Fruit fly (Drosophila melanogaster) whole organism, adult: ENCODE measurements around the gene CG16820.

Experiments
- CG11617 ChIP-seq: fragments of 200-800 bp; sonication (Bioruptor generic); optimal IDR thresholded peaks from 2 replicates; lab custom pipeline; 2017; ENCODE audit warnings: mild to moderate bottlenecking, missing biosample characterization, missing genetic modification reagents, missing genetic modification characterization
- CG12768 ChIP-seq: fragments of 200-800 bp; sonication (Bioruptor generic); optimal IDR thresholded peaks from 2 replicates; lab custom pipeline; 2017; ENCODE audit warnings: missing biosample characterization, missing genetic modification characterization, mild to moderate bottlenecking, moderate library complexity, missing genetic modification reagents
- CG14711 ChIP-seq: fragments of 200-800 bp; sonication (Bioruptor generic); optimal IDR thresholded peaks from 2 replicates; lab custom pipeline; 2018; ENCODE audit warnings: missing biosample characterization, mild to moderate bottlenecking, missing genetic modification characterization, moderate library complexity
- CG1620 ChIP-seq: fragments of 200-800 bp; sonication (Bioruptor generic); optimal IDR thresholded peaks from 2 replicates; lab custom pipeline; 2016; ENCODE audit warnings: missing biosample characterization, missing genetic modification characterization
- CG33017 ChIP-seq: fragments of 200-800 bp; sonication (Bioruptor generic); optimal IDR thresholded peaks from 2 replicates; lab custom pipeline; 2018; ENCODE audit warnings: missing biosample characterization, mild to moderate bottlenecking, missing genetic modification characterization, moderate library complexity
- CG5204 ChIP-seq: fragments of 200-800 bp; sonication (Bioruptor generic); optimal IDR thresholded peaks from 2 replicates; lab custom pipeline; 2016; ENCODE audit warnings: missing biosample characterization, missing genetic modification characterization
- CG7045 ChIP-seq: fragments of 200-800 bp; sonication (Bioruptor generic); optimal IDR thresholded peaks from 2 replicates; lab custom pipeline; 2017; ENCODE audit warnings: missing biosample characterization, mild to moderate bottlenecking, missing genetic modification characterization
- CG7101 ChIP-seq: fragments of 200-800 bp; sonication (Bioruptor generic); optimal IDR thresholded peaks from 2 replicates; lab custom pipeline; 2018; ENCODE audit warnings: missing biosample characterization, mild to moderate bottlenecking, missing genetic modification characterization, moderate library complexity
- Clk ChIP-seq: fragments of 200-800 bp; sonication (Bioruptor generic); optimal IDR thresholded peaks from 2 replicates; lab custom pipeline; 2017; ENCODE audit warnings: missing biosample characterization, missing genetic modification characterization
- Crg-1 ChIP-seq: fragments of 200-800 bp; sonication (Bioruptor generic); optimal IDR thresholded peaks from 2 replicates; lab custom pipeline; 2016; ENCODE audit warnings: missing biosample characterization, missing genetic modification characterization
- Hr96 ChIP-seq: fragments of 200-800 bp; sonication (Bioruptor generic); optimal IDR thresholded peaks from 2 replicates; lab custom pipeline; 2016; ENCODE audit warnings: missing biosample characterization, missing genetic modification characterization
- Mnt ChIP-seq: fragments of 200-800 bp; sonication (Bioruptor generic); optimal IDR thresholded peaks from 2 replicates; lab custom pipeline; 2016; ENCODE audit warnings: missing biosample characterization, mild to moderate bottlenecking, missing genetic modification characterization
- bab1 ChIP-seq: fragments of 200-800 bp; sonication (Bioruptor generic); optimal IDR thresholded peaks from 3 replicates; lab custom pipeline; 2019; ENCODE audit warnings: missing biosample characterization, mild to moderate bottlenecking, missing genetic modification characterization, moderate library complexity
- cic ChIP-seq: fragments of 200-800 bp; sonication (Bioruptor generic); optimal IDR thresholded peaks from 2 replicates; lab custom pipeline; 2017; ENCODE audit warnings: missing biosample characterization, mild to moderate bottlenecking, missing genetic modification characterization, moderate library complexity
- cnc ChIP-seq, 2 experiments: fragments of >200 bp; optimal IDR thresholded peaks; 2 replicates each; lab custom pipeline; 2017
- kay ChIP-seq: fragments of 200-800 bp; sonication (Bioruptor generic); peaks from one replicate; lab custom pipeline; 2016; ENCODE audit warnings: missing biosample characterization, missing genetic modification characterization, borderline replicate concordance
- ovo ChIP-seq: fragments of 200-800 bp; sonication (Bioruptor generic); optimal IDR thresholded peaks from 2 replicates; lab custom pipeline; 2016; ENCODE audit warnings: missing biosample characterization, missing genetic modification characterization
- pad ChIP-seq: fragments of 200-800 bp; sonication (Bioruptor generic); optimal IDR thresholded peaks from 3 replicates; lab custom pipeline; 2017; ENCODE audit warnings: missing biosample characterization, missing genetic modification characterization, mild to moderate bottlenecking, moderate library complexity, missing genetic modification reagents
- tj ChIP-seq: fragments of 200-800 bp; sonication (Bioruptor generic); optimal IDR thresholded peaks from 3 replicates; lab custom pipeline; 2017; ENCODE audit warnings: missing biosample characterization, mild to moderate bottlenecking, missing genetic modification characterization, moderate library complexity
- toe ChIP-seq: fragments of 200-800 bp; sonication (Bioruptor generic); optimal IDR thresholded peaks from 2 replicates; lab custom pipeline; 2016; ENCODE audit warnings: missing biosample characterization, missing genetic modification characterization

The CG16820 gene

DNA sequence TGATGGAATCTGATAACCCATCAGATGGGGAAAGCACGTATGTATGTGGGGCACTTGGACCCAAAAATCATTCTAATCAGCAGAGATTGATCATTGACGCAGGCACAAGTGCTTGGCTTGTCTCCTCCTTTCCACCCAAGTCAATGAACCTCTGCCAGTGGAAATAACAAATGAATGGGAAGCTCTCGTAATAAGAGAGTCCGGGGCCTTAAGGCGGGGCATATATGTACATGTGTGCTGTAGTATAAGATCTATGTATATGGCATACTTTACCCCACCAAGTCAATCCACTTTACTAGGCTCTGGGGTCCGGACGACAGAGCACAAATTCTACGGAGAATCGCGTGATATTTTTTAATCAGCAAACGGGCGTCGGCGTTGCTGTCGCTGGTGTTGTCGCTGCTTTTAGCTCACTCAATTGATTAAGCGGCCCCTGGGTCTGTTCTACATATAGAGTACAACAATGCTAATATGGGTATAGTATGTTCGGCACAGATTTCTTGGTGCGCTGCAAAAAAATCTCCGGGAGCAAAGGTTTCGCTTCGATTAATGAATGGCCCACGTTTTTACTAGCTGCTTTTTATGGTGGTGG, 39.9 kb upstream of the CG16820 start:
- TF ChIP-seq CG1620 (peak; percentile 41), Clk (GFP tag; lab: Kevin White, UChicago) (no peak), Crg-1 (GFP tag; lab: Kevin White, UChicago) (peak; percentile 40), CG7101 (tag; lab: Kevin White, UChicago) (peak; percentile 51), tj (peak; percentile 30), CG12768 (GFP tag; lab: Kevin White, UChicago) (peak; percentile 93), toe (GFP tag; lab: Kevin White, UChicago) (peak; percentile 1), CG5204 (no peak), CG11617 (GFP tag; lab: Kevin White, UChicago) (peak; percentile 22), bab1 (GFP tag; lab: Kevin White, UChicago) (peak; percentile 23), kay (GFP tag; lab: Kevin White, UChicago) (no peak), cnc (optimal IDR thresholded peaks at IDR 0.05; lab: Kevin White, UChicago) (no peak), pad (GFP tag; lab: Kevin White, UChicago) (peak; percentile 72), ovo (GFP tag; lab: Kevin White, UChicago) (no peak), cic (GFP tag; lab: Kevin White, UChicago) (peak; percentile 99), CG7045 (GFP tag; lab: Kevin White, UChicago) (peak; percentile 79), Mnt (peak; percentile 63), CG14711 (tag; lab: Kevin White, UChicago) (peak; percentile 43), CG33017 (tag; lab: Kevin White, UChicago) (peak; percentile 78), Hr96 (GFP tag; lab: Kevin White, UChicago) (no peak)

DNA sequence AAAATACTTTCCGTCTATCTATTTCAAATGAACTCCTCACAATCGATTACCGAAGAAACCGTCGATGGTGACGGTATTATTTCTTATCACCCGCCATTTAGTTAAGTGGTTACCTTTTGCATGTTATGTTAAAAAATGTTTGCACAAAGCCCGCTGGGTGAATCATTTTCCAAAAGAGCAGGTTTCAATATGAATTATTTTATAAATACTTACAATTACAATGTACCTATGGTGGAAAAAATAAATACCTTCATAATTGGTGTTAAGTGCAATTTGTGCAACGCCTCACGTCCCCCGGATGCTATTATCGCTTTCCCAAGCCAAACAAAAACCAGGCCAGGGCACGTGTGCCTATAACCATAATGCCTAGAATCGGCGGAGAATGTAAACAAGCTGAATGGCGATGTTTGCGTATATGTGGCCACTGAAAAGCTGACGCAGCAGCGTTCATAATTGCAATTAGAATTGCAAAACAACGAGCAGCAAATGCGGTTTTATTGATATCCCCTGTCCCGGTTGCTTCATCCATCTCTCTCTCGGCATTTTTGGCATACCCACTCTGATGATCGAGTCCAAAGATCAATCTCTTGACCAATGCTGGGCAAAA, 39.1 kb upstream of the CG16820 start:
- TF ChIP-seq CG12768 (GFP tag; lab: Kevin White, UChicago), result peak; percentile 9
- peak; percentile 39 for TF ChIP-seq ovo (GFP tag; lab: Kevin White, UChicago)
- peak; percentile 79 for TF ChIP-seq Mnt
- TF ChIP-seq CG7101 (tag; lab: Kevin White, UChicago), result peak; percentile 23
- TF ChIP-seq cic (GFP tag; lab: Kevin White, UChicago), result peak; percentile 64
- no peak for TF ChIP-seq bab1 (GFP tag; lab: Kevin White, UChicago)
- TF ChIP-seq kay (GFP tag; lab: Kevin White, UChicago), result peak; percentile 98
- no peak for TF ChIP-seq CG14711 (tag; lab: Kevin White, UChicago)
- TF ChIP-seq CG7045 (GFP tag; lab: Kevin White, UChicago), result peak; percentile 45
- TF ChIP-seq tj, result peak; percentile 91
- no peak for TF ChIP-seq toe (GFP tag; lab: Kevin White, UChicago)

DNA sequence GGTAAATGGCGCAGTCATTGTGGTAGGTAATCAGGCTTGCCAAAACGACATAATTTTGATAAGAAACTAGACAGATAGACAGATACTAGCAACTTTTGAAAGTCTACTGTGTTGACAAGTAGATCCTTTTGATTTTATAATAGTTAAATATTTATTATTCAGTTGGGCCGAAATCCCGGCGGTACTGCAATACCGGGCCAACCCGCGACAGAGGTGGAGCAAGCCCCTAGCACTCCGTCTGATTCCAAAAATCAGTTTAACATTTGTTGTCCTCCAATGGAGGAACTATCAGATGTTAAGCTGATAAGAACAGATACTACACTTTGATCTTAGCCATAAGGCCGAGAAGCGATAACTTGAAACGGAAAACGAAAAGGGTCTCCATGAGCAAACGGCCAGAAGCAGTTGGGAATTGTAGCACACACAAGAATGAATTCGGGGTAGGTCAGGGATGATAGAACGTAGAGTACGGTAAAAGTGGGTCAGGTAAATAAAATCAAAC, 34.2 kb upstream of the CG16820 start, which contains the start of gene CG15482:
CG15482 (minus strand) TSS at position 51 of the 502 bp plus-strand sequence.
- TF ChIP-seq kay (GFP tag; lab: Kevin White, UChicago), result peak; percentile 54

DNA sequence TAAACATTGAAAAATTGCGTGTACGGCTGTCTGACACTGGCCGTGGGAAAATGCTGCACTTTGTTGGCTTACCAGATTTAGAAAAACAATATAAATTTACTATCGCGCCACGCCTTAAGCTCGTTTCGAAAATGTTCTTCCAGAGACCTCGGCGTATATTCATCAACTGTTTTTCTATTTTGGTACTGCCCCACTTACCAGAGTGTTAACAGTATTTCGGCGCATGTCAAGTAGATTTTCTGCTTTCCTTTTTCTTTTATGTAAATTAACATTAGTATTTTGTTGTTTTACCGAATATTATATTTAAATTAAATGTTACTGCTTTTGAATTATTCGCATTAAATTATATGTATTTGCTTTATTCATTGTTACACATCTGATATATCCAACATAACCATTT, 31.0 kb upstream of the CG16820 start, which contains the start of gene kek4:
kek4 (minus strand) TSS at position 341 of the 400 bp plus-strand sequence.
- TF ChIP-seq Mnt, result no peak
- no peak for TF ChIP-seq kay (GFP tag; lab: Kevin White, UChicago)
- no peak for TF ChIP-seq tj
- no peak for TF ChIP-seq CG33017 (tag; lab: Kevin White, UChicago)
- TF ChIP-seq cnc (optimal IDR thresholded peaks at IDR 0.05; lab: Kevin White, UChicago), result no peak
- no peak for TF ChIP-seq Hr96 (GFP tag; lab: Kevin White, UChicago)
- no peak for TF ChIP-seq CG7045 (GFP tag; lab: Kevin White, UChicago)
- no peak for TF ChIP-seq ovo (GFP tag; lab: Kevin White, UChicago)
- TF ChIP-seq CG1620, result no peak
- TF ChIP-seq CG14711 (tag; lab: Kevin White, UChicago), result no peak

DNA sequence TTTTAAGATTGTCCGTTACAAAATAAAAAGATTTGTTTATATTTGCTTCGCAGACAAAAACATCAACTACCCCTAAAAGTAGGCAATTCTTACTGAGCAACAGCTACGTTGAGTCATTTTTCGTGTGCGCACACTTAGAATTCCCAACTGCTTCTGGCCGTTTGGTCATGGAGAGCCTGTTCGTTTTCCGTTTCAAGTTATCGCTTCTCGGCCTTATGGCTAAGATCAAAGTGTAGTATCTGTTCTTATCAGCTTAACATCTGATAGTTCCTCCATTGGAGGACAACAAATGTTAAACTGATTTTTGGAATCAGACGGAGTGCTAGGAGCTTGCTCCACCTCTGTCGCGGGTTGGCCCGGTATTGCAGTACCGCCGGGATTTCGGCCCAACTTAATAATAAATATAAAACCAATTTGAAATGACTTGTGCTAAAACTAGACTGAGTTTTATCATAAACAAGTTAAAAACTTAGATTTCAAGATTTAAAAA, 30.3 kb upstream of the CG16820 start:
- peak; percentile 44 for TF ChIP-seq cic (GFP tag; lab: Kevin White, UChicago)
- TF ChIP-seq CG12768 (GFP tag; lab: Kevin White, UChicago), result peak; percentile 55
- TF ChIP-seq Mnt, result peak; percentile 40
- TF ChIP-seq tj, result peak; percentile 71
- peak; percentile 41 for TF ChIP-seq bab1 (GFP tag; lab: Kevin White, UChicago)
- peak; percentile 30 for TF ChIP-seq Crg-1 (GFP tag; lab: Kevin White, UChicago)
- peak; percentile 44 for TF ChIP-seq pad (GFP tag; lab: Kevin White, UChicago)
- TF ChIP-seq CG7101 (tag; lab: Kevin White, UChicago), result peak; percentile 49
- peak; percentile 98 for TF ChIP-seq kay (GFP tag; lab: Kevin White, UChicago)
- peak; percentile 61 for TF ChIP-seq CG1620
